Worm (Caenorhabditis elegans) whole organism, L3 larva: ENCODE measurements around the gene cyp-35B1.
A peak's percentile ranks its signal among the peaks of the same experiment; 100 is the strongest.

ENCODE experiments used
- aly-2 ChIP-seq: fragments of 150-350 bp; optimal IDR thresholded peaks from 2 replicates; lab custom pipeline; 2014; ENCODE audit warnings: missing biosample characterization, missing genetic modification characterization
- ama-1 ChIP-seq: fragments of 150-350 bp; optimal IDR thresholded peaks from 2 replicates; lab custom pipeline; 2018
- ceh-16 ChIP-seq: sonication (generic microtip); optimal IDR thresholded peaks from 2 replicates; lab custom pipeline; 2017; ENCODE audit warnings: missing biosample characterization, missing genetic modification characterization
- ceh-28 ChIP-seq: fragments of 150-350 bp; optimal IDR thresholded peaks from 2 replicates; lab custom pipeline; 2014; ENCODE audit warnings: missing biosample characterization, missing genetic modification reagents, missing genetic modification characterization
- ceh-9 ChIP-seq: sonication (generic microtip); optimal IDR thresholded peaks from 2 replicates; lab custom pipeline; 2018; ENCODE audit warnings: missing biosample characterization, missing genetic modification characterization
- daf-12 ChIP-seq: fragments of 150-350 bp; optimal IDR thresholded peaks from 2 replicates; lab custom pipeline; 2014; ENCODE audit warnings: missing biosample characterization, missing genetic modification reagents, missing genetic modification characterization
- egl-27 ChIP-seq: sonication (generic microtip); optimal IDR thresholded peaks from 4 replicates; lab custom pipeline; 2017; ENCODE audit warnings: missing biosample characterization, missing genetic modification reagents, missing genetic modification characterization
- egl-5 ChIP-seq: fragments of 150-350 bp; optimal IDR thresholded peaks from 2 replicates; lab custom pipeline; 2017; ENCODE audit warnings: missing biosample characterization, missing genetic modification reagents, missing genetic modification characterization, inconsistent platforms
- elt-1 ChIP-seq: fragments of 150-350 bp; optimal IDR thresholded peaks from 2 replicates; lab custom pipeline; 2014; ENCODE audit warnings: missing biosample characterization, missing genetic modification characterization
- elt-2 ChIP-seq: sonication (generic microtip); optimal IDR thresholded peaks from 2 replicates; lab custom pipeline; 2016; ENCODE audit warnings: missing genetic modification reagents, mild to moderate bottlenecking, missing genetic modification characterization, missing compliant biosample characterization
- elt-3 ChIP-seq, 3 experiments: fragments of 150-350 bp in 1 of 3; sonication (generic microtip) in 2 of 3; optimal IDR thresholded peaks; 2 replicates in 2 of 3; 4 replicates in 1 of 3; lab custom pipeline; 2014 to 2017; ENCODE audit warnings: missing biosample characterization in 3 of 3, missing genetic modification characterization in 3 of 3
- fkh-2 ChIP-seq: fragments of 150-350 bp; optimal IDR thresholded peaks from 2 replicates; lab custom pipeline; 2014; ENCODE audit warnings: missing biosample characterization, missing genetic modification reagents, missing genetic modification characterization
- fos-1 ChIP-seq: fragments of 150-350 bp; optimal IDR thresholded peaks from 2 replicates; lab custom pipeline; 2014; ENCODE audit warnings: missing biosample characterization, missing genetic modification characterization
- hmg-11 ChIP-seq: sonication (generic microtip); optimal IDR thresholded peaks from 2 replicates; lab custom pipeline; 2016; ENCODE audit warnings: missing genetic modification characterization, missing compliant biosample characterization
- jun-1 ChIP-seq: fragments of 150-350 bp; optimal IDR thresholded peaks from 2 replicates; lab custom pipeline; 2014; ENCODE audit warnings: missing biosample characterization, missing genetic modification reagents, missing genetic modification characterization
- lin-15B ChIP-seq: fragments of 150-350 bp; optimal IDR thresholded peaks from 2 replicates; lab custom pipeline; 2014; ENCODE audit warnings: missing biosample characterization, missing genetic modification characterization
- lin-39 ChIP-seq: fragments of 150-350 bp; optimal IDR thresholded peaks from 2 replicates; lab custom pipeline; 2018; ENCODE audit warnings: missing biosample characterization, missing genetic modification reagents, missing genetic modification characterization
- lsy-12 ChIP-seq: sonication (generic microtip); optimal IDR thresholded peaks from 2 replicates; lab custom pipeline; 2016; ENCODE audit warnings: mild to moderate bottlenecking, missing genetic modification characterization, missing compliant biosample characterization
- mdl-1 ChIP-seq: fragments of 150-350 bp; optimal IDR thresholded peaks from 2 replicates; lab custom pipeline; 2014; ENCODE audit warnings: missing biosample characterization, missing genetic modification characterization
- mml-1 ChIP-seq: fragments of 150-350 bp; sonication (generic microtip); optimal IDR thresholded peaks from 3 replicates; lab custom pipeline; 2014; ENCODE audit warnings: missing biosample characterization, missing genetic modification characterization
- nfya-1 ChIP-seq: sonication (generic microtip); optimal IDR thresholded peaks from 2 replicates; lab custom pipeline; 2017; ENCODE audit warnings: missing genetic modification characterization, mild to moderate bottlenecking, missing compliant biosample characterization, antibody characterized with exemption, moderate library complexity; ENCODE audit not compliant: insufficient read depth
- nhr-12 ChIP-seq: fragments of 150-350 bp; optimal IDR thresholded peaks from 2 replicates; lab custom pipeline; 2014; ENCODE audit warnings: missing biosample characterization, missing genetic modification characterization
- nhr-23 ChIP-seq: fragments of 150-350 bp; optimal IDR thresholded peaks from 2 replicates; lab custom pipeline; 2014; ENCODE audit warnings: missing biosample characterization, missing genetic modification reagents, missing genetic modification characterization
- nhr-237 ChIP-seq: fragments of 150-350 bp; optimal IDR thresholded peaks from 2 replicates; lab custom pipeline; 2014; ENCODE audit warnings: missing biosample characterization, missing genetic modification characterization
- nhr-25 ChIP-seq: sonication (generic microtip); optimal IDR thresholded peaks from 2 replicates; lab custom pipeline; 2017; ENCODE audit warnings: missing biosample characterization, missing genetic modification characterization
- nhr-28 ChIP-seq: fragments of 150-350 bp; optimal IDR thresholded peaks from 2 replicates; lab custom pipeline; 2014; ENCODE audit warnings: missing biosample characterization, missing genetic modification characterization
- nhr-43 ChIP-seq: sonication (generic microtip); optimal IDR thresholded peaks from 2 replicates; lab custom pipeline; 2016; ENCODE audit warnings: mild to moderate bottlenecking, missing genetic modification characterization, missing compliant biosample characterization; ENCODE audit not compliant: poor library complexity, severe bottlenecking
- nhr-67 ChIP-seq: fragments of 150-350 bp; optimal IDR thresholded peaks from 2 replicates; lab custom pipeline; 2014; ENCODE audit warnings: missing biosample characterization, missing genetic modification characterization
- nhr-76 ChIP-seq: fragments of 150-350 bp; sonication (generic microtip); optimal IDR thresholded peaks from 5 replicates; lab custom pipeline; 2014; ENCODE audit warnings: missing biosample characterization, missing genetic modification characterization
- nhr-77 ChIP-seq: fragments of 150-350 bp; optimal IDR thresholded peaks from 2 replicates; lab custom pipeline; 2014; ENCODE audit warnings: missing biosample characterization, missing genetic modification characterization
- pha-4 ChIP-seq: fragments of 150-350 bp; optimal IDR thresholded peaks from 2 replicates; lab custom pipeline; 2014; ENCODE audit warnings: missing biosample characterization, missing genetic modification reagents, missing genetic modification characterization
- pqm-1 ChIP-seq: fragments of 150-350 bp; optimal IDR thresholded peaks from 2 replicates; lab custom pipeline; 2017; ENCODE audit warnings: missing biosample characterization, missing genetic modification characterization, inconsistent platforms
- sea-2 ChIP-seq: fragments of 150-350 bp; sonication (generic microtip); optimal IDR thresholded peaks from 4 replicates; lab custom pipeline; 2014; ENCODE audit warnings: missing biosample characterization, missing genetic modification reagents, missing genetic modification characterization
- skn-1 ChIP-seq: fragments of 150-350 bp; optimal IDR thresholded peaks from 2 replicates; lab custom pipeline; 2014; ENCODE audit warnings: missing biosample characterization, missing genetic modification characterization
- tbx-2 ChIP-seq: sonication (generic microtip); optimal IDR thresholded peaks from 2 replicates; lab custom pipeline; 2016; ENCODE audit warnings: mild to moderate bottlenecking, missing genetic modification characterization, missing compliant biosample characterization
- unc-39 ChIP-seq: sonication (generic microtip); optimal IDR thresholded peaks from 4 replicates; lab custom pipeline; 2017; ENCODE audit warnings: missing biosample characterization, missing genetic modification characterization
- unc-62 ChIP-seq: fragments of 150-350 bp; sonication (generic microtip); optimal IDR thresholded peaks from 4 replicates; lab custom pipeline; 2014; ENCODE audit warnings: missing biosample characterization, missing genetic modification reagents, missing genetic modification characterization
- zag-1 ChIP-seq: fragments of 150-350 bp; optimal IDR thresholded peaks from 2 replicates; lab custom pipeline; 2014; ENCODE audit warnings: missing biosample characterization, missing genetic modification characterization
- ztf-11 ChIP-seq: fragments of 150-350 bp; optimal IDR thresholded peaks from 2 replicates; lab custom pipeline; 2014; ENCODE audit warnings: missing biosample characterization, missing genetic modification characterization
- ztf-4 ChIP-seq: fragments of 150-350 bp; optimal IDR thresholded peaks from 2 replicates; lab custom pipeline; 2014; ENCODE audit warnings: missing biosample characterization, missing genetic modification characterization

Gene cyp-35B1

DNA sequence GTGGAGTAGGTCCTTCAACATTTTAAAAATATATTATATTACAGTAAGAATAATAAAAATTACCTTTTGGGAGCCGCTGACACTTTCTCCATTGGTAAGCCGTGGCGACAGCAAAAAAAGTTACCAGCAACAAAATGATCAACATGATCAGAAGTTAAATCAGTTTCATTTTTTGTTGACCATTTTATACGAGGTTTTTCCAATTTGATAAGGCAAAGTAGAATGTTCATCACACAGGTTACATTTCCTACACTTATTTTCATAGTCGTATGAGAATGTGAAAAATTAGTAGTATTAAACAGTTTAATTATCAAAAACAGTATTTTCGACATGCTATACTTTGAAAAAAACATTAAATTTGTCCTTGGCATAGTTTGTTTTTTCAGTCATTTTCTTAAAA is 34.0 kb downstream of the cyp-35B1 start, which contains the start of gene cyp-34A10:
TSS of gene cyp-34A10 (minus strand) at position 146 of the 400 bp plus-strand sequence.
- TF ChIP-seq ztf-4 (tag; lab: Kevin White, UChicago) (no peak), ama-1 (lab: Kevin White, UChicago) (no peak), hmg-11 (tag; lab: Kevin White, UChicago) (no peak)

DNA sequence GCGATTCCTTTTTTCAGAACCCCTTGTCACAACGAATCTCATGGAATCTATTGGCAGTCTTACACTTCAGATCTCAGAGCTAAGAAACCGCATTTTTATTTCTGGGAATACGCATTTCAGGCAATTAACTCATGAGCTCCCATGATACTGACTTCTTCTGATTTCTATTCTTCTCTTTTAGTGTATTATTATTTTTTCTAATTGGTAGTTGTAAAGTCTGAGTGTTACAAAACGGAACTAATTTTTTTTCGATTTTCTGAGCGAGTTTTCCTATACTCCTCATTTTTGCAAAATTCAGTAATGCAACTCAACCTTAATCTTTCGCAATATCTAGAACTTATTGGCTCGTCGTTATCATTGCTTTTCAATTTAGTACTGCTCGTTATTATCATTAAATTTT is 35.5 kb downstream of the cyp-35B1 start, which contains the start of gene str-82:
TSS of gene str-82 (plus strand) at position 301 of the 400 bp plus-strand sequence.
- TF ChIP-seq ceh-16 = no peak
- TF ChIP-seq nhr-67 = no peak
- no peak for TF ChIP-seq aly-2 (tag; lab: Kevin White, UChicago)
- no peak for TF ChIP-seq nhr-43 (tag; lab: Kevin White, UChicago)
- no peak for TF ChIP-seq pqm-1
- no peak for TF ChIP-seq nhr-76 (tag; lab: Kevin White, UChicago)
- no peak for TF ChIP-seq elt-3 (tag; optimal IDR thresholded peaks at IDR 0.05; lab: Kevin White, UChicago)

- TF ChIP-seq tbx-2 (tag; lab: Kevin White, UChicago) (no peak), mdl-1 (no peak)
These were observed 38.1 kb downstream of the cyp-35B1 start, which contains the start of gene str-83 for ce11 chrV:3976964-3977363. str-83 (plus strand) TSS chrV:3977264.

DNA sequence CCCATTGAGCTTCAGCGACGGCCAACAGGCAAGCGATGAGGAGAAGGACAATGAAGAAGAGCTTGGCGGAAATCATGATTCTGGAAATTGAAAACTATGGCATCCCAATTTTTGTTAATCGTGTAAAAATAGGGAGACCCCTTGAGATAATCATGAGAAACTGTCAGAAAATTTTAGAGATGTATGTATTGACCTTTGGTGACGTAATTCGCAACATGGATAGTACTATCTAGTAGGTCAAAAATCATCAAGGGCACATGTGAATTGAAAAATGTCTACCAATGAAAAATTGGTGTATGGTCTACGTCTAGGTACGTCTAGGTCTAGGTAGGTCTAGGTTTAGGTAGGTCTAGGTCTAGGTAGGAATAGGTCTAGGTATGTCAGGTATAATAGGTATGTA is 40.2 kb downstream of the cyp-35B1 start, which contains the start of gene nlp-34:
TSS of gene nlp-34 (minus strand) at position 82 of the 400 bp plus-strand sequence.
- peak; percentile 54 for TF ChIP-seq nhr-25 (tag; lab: Kevin White, UChicago)
- no peak for TF ChIP-seq mdl-1

- no peak for TF ChIP-seq mml-1 (tag; lab: Kevin White, UChicago)
- peak; percentile 3 for TF ChIP-seq tbx-2 (tag; lab: Kevin White, UChicago)
- no peak for TF ChIP-seq nhr-77
- no peak for TF ChIP-seq lin-39 (tag; lab: Kevin White, UChicago)
- no peak for TF ChIP-seq egl-5 (tag; lab: Kevin White, UChicago)
- no peak for TF ChIP-seq egl-27 (tag; lab: Kevin White, UChicago)
- no peak for TF ChIP-seq nhr-12 (tag; lab: Kevin White, UChicago)
- no peak for TF ChIP-seq nhr-28 (tag; lab: Kevin White, UChicago)
- TF ChIP-seq nhr-76 (tag; lab: Kevin White, UChicago) = no peak
- no peak for TF ChIP-seq unc-62
- no peak for TF ChIP-seq jun-1 (tag; lab: Kevin White, UChicago)
- TF ChIP-seq nfya-1 (tag; lab: Kevin White, UChicago) = no peak
- TF ChIP-seq lsy-12 = no peak
- no peak for TF ChIP-seq lin-15B (tag; lab: Kevin White, UChicago)
- TF ChIP-seq ama-1 (lab: Kevin White, UChicago) = no peak
- TF ChIP-seq fkh-2 (tag; lab: Kevin White, UChicago) = no peak
- TF ChIP-seq elt-1 (tag; lab: Kevin White, UChicago) = peak; percentile 21
- TF ChIP-seq elt-3 (tag; optimal IDR thresholded peaks at IDR 0.05; lab: Kevin White, UChicago) = peak; percentile 54 to 94 (median 76)
- TF ChIP-seq ceh-9 (tag; lab: Kevin White, UChicago) = no peak
- no peak for TF ChIP-seq daf-12 (tag; lab: Kevin White, UChicago)
- no peak for TF ChIP-seq unc-39 (tag; lab: Kevin White, UChicago)
- no peak for TF ChIP-seq ceh-16
- TF ChIP-seq nhr-25 (tag; lab: Kevin White, UChicago) = peak; percentile 90
- TF ChIP-seq hmg-11 (tag; lab: Kevin White, UChicago) = no peak
- TF ChIP-seq pha-4 (tag; lab: Kevin White, UChicago) = no peak
- TF ChIP-seq skn-1 (tag; lab: Kevin White, UChicago) = no peak
- TF ChIP-seq sea-2 (GFP tag; lab: Kevin White, UChicago) = no peak
- no peak for TF ChIP-seq fos-1 (tag; lab: Kevin White, UChicago)
- no peak for TF ChIP-seq nhr-67
- TF ChIP-seq nhr-237 (tag; lab: Kevin White, UChicago) = no peak
- TF ChIP-seq nhr-43 (tag; lab: Kevin White, UChicago) = peak; percentile 55
- no peak for TF ChIP-seq zag-1 (tag; lab: Kevin White, UChicago)
- TF ChIP-seq ztf-11 (tag; lab: Kevin White, UChicago) = no peak
- TF ChIP-seq nhr-23 (tag; lab: Kevin White, UChicago) = peak; percentile 65
- TF ChIP-seq elt-2 = no peak
- peak; percentile 43 for TF ChIP-seq ceh-28 (tag; lab: Kevin White, UChicago)
These were observed 41.0 kb downstream of the cyp-35B1 start, which contains the start of gene nlp-31 for ce11 chrV:3979819-3980218. nlp-31 (plus strand) TSS chrV:3980055.
